Fruit fly (Drosophila melanogaster): Measurements from ENCODE around the gene CG9259.

CG9259 gene

DNA sequence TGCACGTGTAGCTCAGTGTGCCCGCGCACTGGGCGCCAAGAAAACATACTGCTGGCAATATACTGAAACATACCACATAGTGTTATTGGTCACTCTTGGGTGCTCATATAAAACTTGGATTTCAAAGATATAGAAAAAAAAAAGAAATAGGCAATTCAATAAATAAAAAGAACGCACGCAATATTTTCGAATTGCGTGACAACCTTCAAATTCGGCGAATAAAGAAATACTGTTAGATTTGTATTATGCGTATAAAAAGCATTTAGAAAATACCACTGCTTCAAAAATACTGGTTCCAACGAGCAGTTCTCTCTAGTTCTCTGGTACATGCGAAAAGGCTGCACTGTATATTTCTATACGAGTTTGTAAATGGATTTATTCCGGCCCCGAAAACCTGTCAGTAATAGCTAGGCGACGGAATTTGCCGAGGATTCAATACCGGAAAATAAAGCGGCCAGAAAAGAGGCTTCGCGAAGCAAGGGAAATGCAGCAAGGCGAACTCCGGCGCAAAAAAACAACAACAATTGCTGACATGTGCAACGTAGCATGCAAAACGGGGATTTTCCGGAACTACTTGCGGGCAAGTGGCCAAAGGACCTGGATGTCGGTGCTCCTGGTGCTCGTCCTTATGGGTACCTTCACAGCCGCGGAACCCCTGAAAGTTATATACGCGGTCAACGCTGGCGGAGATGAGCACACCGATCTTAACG, 13.4 kb downstream of the CG9259 start, which contains the start of gene CG9257 (continued):
- no peak for TF ChIP-seq CG15073 (GFP tag; optimal IDR thresholded peaks at IDR 0.05)
- no peak for TF ChIP-seq H15 (GFP tag; IDR thresholded peaks at IDR 0.05)
- no peak for TF ChIP-seq hth (optimal IDR thresholded peaks at IDR 0.05)
- TF ChIP-seq CG2129 (GFP tag; IDR thresholded peaks at IDR 0.05; ENCODE audit: partially characterized antibody): no peak
- no peak for TF ChIP-seq CG11695 (GFP tag; IDR thresholded peaks at IDR 0.05)
- TF ChIP-seq GATAe (GFP tag; conservative IDR thresholded peaks at IDR 0.05): no peak
- no peak for TF ChIP-seq CG31388 (GFP tag; optimal IDR thresholded peaks at IDR 0.05)
- no peak for TF ChIP-seq ftz-f1 (GFP tag; optimal IDR thresholded peaks at IDR 0.05)
- TF ChIP-seq slbo (GFP tag; IDR thresholded peaks at IDR 0.05): peak; percentile 16; the same call in 1 of the 2 replicates
- TF ChIP-seq stc (GFP tag; IDR thresholded peaks at IDR 0.05): no peak
- no peak for TF ChIP-seq dmrt11E (tag; optimal IDR thresholded peaks at IDR 0.05)
- TF ChIP-seq CG18619 (GFP tag; optimal IDR thresholded peaks at IDR 0.05): no peak
- TF ChIP-seq hkb (optimal IDR thresholded peaks at IDR 0.05): peak; percentile 17
- TF ChIP-seq hkb (GFP tag; IDR thresholded peaks at IDR 0.05): no peak
- no peak for TF ChIP-seq gcm2 (GFP tag; optimal IDR thresholded peaks at IDR 0.05)
- no peak for TF ChIP-seq Ssrp (tag; optimal IDR thresholded peaks at IDR 0.05)
- TF ChIP-seq ac (GFP tag; optimal IDR thresholded peaks at IDR 0.05): no peak
- peak; percentile 23 for TF ChIP-seq trem (tag; optimal IDR thresholded peaks at IDR 0.05)
- no peak for TF ChIP-seq Hand (GFP tag; optimal IDR thresholded peaks at IDR 0.05)
- no peak for TF ChIP-seq CG31224 (GFP tag; IDR thresholded peaks at IDR 0.05)
- TF ChIP-seq CG1647 (GFP tag; optimal IDR thresholded peaks at IDR 0.05): no peak
- TF ChIP-seq klu (GFP tag; IDR thresholded peaks at IDR 0.05): no peak
- peak; percentile 7 for TF ChIP-seq Mes4 (GFP tag; optimal IDR thresholded peaks at IDR 0.05)
- no peak for TF ChIP-seq hb (GFP tag; IDR thresholded peaks at IDR 0.05; ENCODE audit: partially characterized antibody)
- no peak for TF ChIP-seq CG9215 (GFP tag; IDR thresholded peaks at IDR 0.05)
- peak; percentile 26 for TF ChIP-seq Sry-δ (GFP tag; optimal IDR thresholded peaks at IDR 0.05)
- TF ChIP-seq zen2 (GFP tag; IDR thresholded peaks at IDR 0.05; ENCODE audit: partially characterized antibody): no peak
- TF ChIP-seq C15 (GFP tag; IDR thresholded peaks at IDR 0.05): no peak
- peak; percentile 64 for TF ChIP-seq fu2 (GFP tag; optimal IDR thresholded peaks at IDR 0.05)
- TF ChIP-seq pros (GFP tag; optimal IDR thresholded peaks at IDR 0.05): no peak
- TF ChIP-seq sc (optimal IDR thresholded peaks at IDR 0.05): no peak
- no peak for TF ChIP-seq sc (GFP tag; optimal IDR thresholded peaks at IDR 0.05)
- no peak for TF ChIP-seq btn (GFP tag; optimal IDR thresholded peaks at IDR 0.05)
- TF ChIP-seq CG17802 (tag; optimal IDR thresholded peaks at IDR 0.05): no peak
- no peak for TF ChIP-seq NC2β (GFP tag; optimal IDR thresholded peaks at IDR 0.05)
- TF ChIP-seq gsb-n (tag; optimal IDR thresholded peaks at IDR 0.05): no peak
- peak; percentile 75 for TF ChIP-seq CG4360 (GFP tag; IDR thresholded peaks at IDR 0.05)
- TF ChIP-seq Meics (GFP tag; optimal IDR thresholded peaks at IDR 0.05): no peak
- peak; percentile 34 for TF ChIP-seq gro (GFP tag; optimal IDR thresholded peaks at IDR 0.05)
- TF ChIP-seq Sry-β (GFP tag; optimal IDR thresholded peaks at IDR 0.05): peak; percentile 4
- no peak for TF ChIP-seq tx (GFP tag; optimal IDR thresholded peaks at IDR 0.05)
- TF ChIP-seq lilli (GFP tag; optimal IDR thresholded peaks at IDR 0.05): peak; percentile 46
- no peak for TF ChIP-seq BtbVII (GFP tag; optimal IDR thresholded peaks at IDR 0.05)
- peak; percentile 18 for TF ChIP-seq zen (tag; optimal IDR thresholded peaks at IDR 0.05)
- no peak for TF ChIP-seq CG1832 (GFP tag; optimal IDR thresholded peaks at IDR 0.05)
- no peak for TF ChIP-seq lmd (GFP tag; IDR thresholded peaks at IDR 0.05)
- no peak for TF ChIP-seq CG14014 (GFP tag; IDR thresholded peaks at IDR 0.05)
- TF ChIP-seq Sox102F (GFP tag; optimal IDR thresholded peaks at IDR 0.05): no peak
- peak; percentile 86 for TF ChIP-seq CG9797 (GFP tag; optimal IDR thresholded peaks at IDR 0.05)
- peak; percentile 0 for TF ChIP-seq CG7786 (GFP tag; optimal IDR thresholded peaks at IDR 0.05)
- no peak for TF ChIP-seq Dbx (GFP tag; IDR thresholded peaks at IDR 0.05)
- no peak for TF ChIP-seq Vsx1 (GFP tag; optimal IDR thresholded peaks at IDR 0.05)

Measured in whole organism, embryonic.